Fruit fly (Drosophila melanogaster): ENCODE results near the gene CG15399.

DNA sequence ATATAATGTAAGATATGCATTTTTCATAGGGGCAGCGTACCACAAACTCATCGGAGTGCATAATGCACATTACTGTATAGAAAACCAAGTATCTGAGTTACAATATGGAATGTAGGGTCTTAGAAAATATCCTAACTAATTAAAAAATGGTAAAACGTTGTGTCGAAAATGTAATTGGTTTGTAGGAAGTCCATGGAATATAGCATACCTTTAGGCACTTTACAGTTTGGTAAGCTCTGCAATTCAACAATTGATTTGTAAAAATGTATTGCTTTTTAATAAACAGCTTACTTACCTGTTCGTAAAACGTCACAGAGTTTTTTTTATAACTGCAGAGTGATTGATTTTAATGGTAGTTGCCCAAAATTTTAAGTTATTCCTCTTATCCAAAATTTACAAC is 40.6 kb upstream of the CG15399 start, which contains the start of gene CG2964:
- TF ChIP-seq pan (optimal IDR thresholded peaks at IDR 0.05) (no peak), pan (GFP tag; optimal IDR thresholded peaks at IDR 0.05 in 1 of 2, IDR thresholded peaks at IDR 0.05 in 1 of 2) (no peak), CG9876 (GFP tag; optimal IDR thresholded peaks at IDR 0.05) (no peak), CTCF (GFP tag; optimal IDR thresholded peaks at IDR 0.05) (no peak), bigmax (GFP tag; optimal IDR thresholded peaks at IDR 0.05) (no peak), Drgx (GFP tag; IDR thresholded peaks at IDR 0.05) (no peak), sens (GFP tag) (no peak), pnt (GFP tag; optimal IDR thresholded peaks at IDR 0.05) (no peak), ara (GFP tag; IDR thresholded peaks at IDR 0.05) (no peak), NfI (GFP tag; optimal IDR thresholded peaks at IDR 0.05) (no peak), Eip74EF (GFP tag; optimal IDR thresholded peaks at IDR 0.05) (no peak), CG17802 (tag; optimal IDR thresholded peaks at IDR 0.05) (no peak), vnd (GFP tag; IDR thresholded peaks at IDR 0.05; ENCODE audit: partially characterized antibody) (no peak), CG42726 (GFP tag; IDR thresholded peaks at IDR 0.05; ENCODE audit: partially characterized antibody) (no peak), fd3F (GFP tag; optimal IDR thresholded peaks at IDR 0.05) (no peak)

All from whole organism, embryonic.